Worm (Caenorhabditis elegans) whole organism, L4 larva: ENCODE measurements around the gene lec-5.

Experiments
- D1046.2 ChIP-seq: fragments of 200-800 bp; sonication (Bioruptor generic); IDR thresholded peaks from 2 replicates; pipeline ENCODE4 v1.3.6; 2022; ENCODE audit warnings: missing genetic modification characterization, missing compliant biosample characterization
- Y105C5A.15 ChIP-seq: fragments of 200-800 bp; sonication (Bioruptor generic); IDR thresholded peaks from 2 replicates; pipeline ENCODE4 v1.3.6; 2022; ENCODE audit warnings: missing genetic modification characterization, missing compliant biosample characterization
- Y75B8A.6 ChIP-seq: fragments of 200-800 bp; sonication (Bioruptor generic); IDR thresholded peaks from 2 replicates; pipeline ENCODE4 v1.3.6; 2022; ENCODE audit warnings: missing genetic modification reagents, missing genetic modification characterization, missing compliant biosample characterization
- ZK337.2 ChIP-seq: fragments of 200-800 bp; sonication (Bioruptor generic); IDR thresholded peaks from 2 replicates; pipeline ENCODE4 v1.3.6; 2022; ENCODE audit warnings: missing genetic modification reagents, missing genetic modification characterization, missing compliant biosample characterization
- ZK546.5 ChIP-seq, 2 experiments: sonication (generic microtip); optimal IDR thresholded peaks; 2 replicates each; lab custom pipeline; 2017; ENCODE audit warnings: missing biosample characterization in 2 of 2, missing genetic modification characterization in 2 of 2
- aha-1 ChIP-seq: fragments of 150-350 bp; peaks from one replicate; lab custom pipeline; 2014; ENCODE audit warnings: missing biosample characterization, missing genetic modification characterization
- ama-1 ChIP-seq: fragments of 150-350 bp; optimal IDR thresholded peaks from 2 replicates; lab custom pipeline; 2014; ENCODE audit warnings: inconsistent platforms, mixed read lengths
- arid-1 ChIP-seq: fragments of 200-800 bp; sonication (Bioruptor generic); conservative IDR thresholded peaks from 2 replicates; pipeline ENCODE4 v1.3.6; 2022; ENCODE audit warnings: missing genetic modification reagents, missing genetic modification characterization, missing compliant biosample characterization
- ceh-20 ChIP-seq: fragments of 200-800 bp; sonication (Bioruptor generic); IDR thresholded peaks from 2 replicates; pipeline ENCODE4 v1.3.6; 2022; ENCODE audit warnings: missing genetic modification reagents, missing genetic modification characterization, missing compliant biosample characterization
- ceh-32 ChIP-seq: sonication (generic microtip); optimal IDR thresholded peaks from 2 replicates; lab custom pipeline; 2016; ENCODE audit warnings: mild to moderate bottlenecking, missing genetic modification characterization, missing compliant biosample characterization; ENCODE audit not compliant: poor library complexity
- ces-1 ChIP-seq: fragments of 150-350 bp; sonication (generic microtip); optimal IDR thresholded peaks from 4 replicates; lab custom pipeline; 2014; ENCODE audit warnings: missing biosample characterization, missing genetic modification reagents, missing genetic modification characterization
- daf-16 ChIP-seq, 3 experiments: sonication (generic microtip); optimal IDR thresholded peaks; 2 replicates each; lab custom pipeline; 2016 to 2017; ENCODE audit warnings: missing genetic modification characterization in 3 of 3, missing genetic modification reagents in 3 of 3, mild to moderate bottlenecking in 2 of 3, missing compliant biosample characterization in 2 of 3, missing biosample characterization in 1 of 3, moderate library complexity in 1 of 3
- duxl-1 ChIP-seq: sonication (generic microtip); optimal IDR thresholded peaks from 2 replicates; lab custom pipeline; 2016; ENCODE audit warnings: mild to moderate bottlenecking, missing genetic modification characterization, moderate library complexity, missing compliant biosample characterization; ENCODE audit not compliant: poor library complexity
- dve-1 ChIP-seq: sonication (generic microtip); optimal IDR thresholded peaks from 2 replicates; lab custom pipeline; 2017; ENCODE audit warnings: antibody characterized with exemption, mild to moderate bottlenecking, missing genetic modification characterization, missing compliant biosample characterization; ENCODE audit not compliant: insufficient read depth
- egl-27 ChIP-seq: sonication (generic microtip); optimal IDR thresholded peaks from 3 replicates; lab custom pipeline; 2017; ENCODE audit warnings: missing biosample characterization, missing genetic modification reagents, missing genetic modification characterization
- egl-43 ChIP-seq: fragments of 200-800 bp; sonication (Bioruptor generic); IDR thresholded peaks from 2 replicates; pipeline ENCODE4 v1.3.6; 2022; ENCODE audit warnings: missing genetic modification reagents, missing genetic modification characterization, missing compliant biosample characterization
- fos-1 ChIP-seq: fragments of 150-350 bp; optimal IDR thresholded peaks from 2 replicates; lab custom pipeline; 2014; ENCODE audit warnings: missing biosample characterization, missing genetic modification characterization
- hlh-11 ChIP-seq: fragments of 200-800 bp; sonication (Bioruptor generic); optimal IDR thresholded peaks from 2 replicates; lab custom pipeline; 2018; ENCODE audit warnings: mild to moderate bottlenecking, missing genetic modification characterization, missing compliant biosample characterization
- hlh-30 ChIP-seq: sonication (generic microtip); optimal IDR thresholded peaks from 2 replicates; lab custom pipeline; 2017; ENCODE audit warnings: antibody characterized with exemption, mild to moderate bottlenecking, missing genetic modification characterization, missing compliant biosample characterization; ENCODE audit not compliant: insufficient read depth
- lin-39 ChIP-seq: fragments of 150-350 bp; optimal IDR thresholded peaks from 2 replicates; lab custom pipeline; 2014; ENCODE audit warnings: missing biosample characterization, missing genetic modification reagents, missing genetic modification characterization
- lsy-2 ChIP-seq, 2 experiments: fragments of 150-350 bp in 1 of 2; sonication (generic microtip) in 1 of 2; optimal IDR thresholded peaks; 2 replicates each; lab custom pipeline; 2014 to 2017; ENCODE audit warnings: missing biosample characterization in 2 of 2, missing genetic modification characterization in 2 of 2
- madf-5 ChIP-seq, 2 experiments: fragments of 200-800 bp; sonication (Bioruptor generic); IDR thresholded peaks; 2 replicates each; pipeline ENCODE4 v1.3.6; 2022; ENCODE audit warnings: missing compliant biosample characterization in 2 of 2, missing genetic modification characterization in 2 of 2
- mdl-1 ChIP-seq, 2 experiments: fragments of 150-350 bp in 1 of 2; sonication (generic microtip) in 1 of 2; optimal IDR thresholded peaks; 2 replicates each; lab custom pipeline; 2014 to 2017; ENCODE audit warnings: missing biosample characterization in 2 of 2, missing genetic modification characterization in 2 of 2
- mep-1 ChIP-seq: fragments of 150-350 bp; sonication (generic microtip); optimal IDR thresholded peaks from 3 replicates; lab custom pipeline; 2014; ENCODE audit warnings: missing biosample characterization, missing genetic modification characterization
- mes-2 ChIP-seq: sonication (generic microtip); optimal IDR thresholded peaks from 2 replicates; lab custom pipeline; 2016; ENCODE audit warnings: missing genotype, mild to moderate bottlenecking, missing genetic modification characterization, missing compliant biosample characterization; ENCODE audit not compliant: poor library complexity, severe bottlenecking
- mxl-3 ChIP-seq: fragments of 200-800 bp; sonication (Bioruptor generic); optimal IDR thresholded peaks from 2 replicates; lab custom pipeline; 2018; ENCODE audit warnings: mild to moderate bottlenecking, missing genetic modification characterization, missing compliant biosample characterization
- nhr-10 ChIP-seq: fragments of 150-350 bp; optimal IDR thresholded peaks from 2 replicates; lab custom pipeline; 2014; ENCODE audit warnings: missing biosample characterization, missing genetic modification characterization
- nhr-28 ChIP-seq: fragments of 150-350 bp; optimal IDR thresholded peaks from 2 replicates; lab custom pipeline; 2014; ENCODE audit warnings: missing biosample characterization, missing genetic modification characterization
- nhr-42 ChIP-seq: fragments of 200-800 bp; sonication (Bioruptor generic); IDR thresholded peaks from 2 replicates; pipeline ENCODE4 v1.3.6; 2022; ENCODE audit warnings: missing genetic modification characterization, missing compliant biosample characterization
- nhr-48 ChIP-seq: sonication (generic microtip); optimal IDR thresholded peaks from 2 replicates; lab custom pipeline; 2016; ENCODE audit warnings: mild to moderate bottlenecking, missing genetic modification characterization, missing compliant biosample characterization
- nhr-76 ChIP-seq: fragments of 150-350 bp; optimal IDR thresholded peaks from 2 replicates; lab custom pipeline; 2014; ENCODE audit warnings: missing biosample characterization, missing genetic modification characterization
- php-3 ChIP-seq: fragments of 200-800 bp; sonication (Bioruptor generic); IDR thresholded peaks from 2 replicates; pipeline ENCODE4 v1.3.6; 2022; ENCODE audit warnings: missing genetic modification reagents, missing genetic modification characterization, missing compliant biosample characterization
- pqm-1 ChIP-seq: sonication (generic microtip); optimal IDR thresholded peaks from 2 replicates; lab custom pipeline; 2017; ENCODE audit warnings: missing biosample characterization, missing genetic modification characterization
- set-16 ChIP-seq: fragments of 200-800 bp; sonication (Bioruptor generic); IDR thresholded peaks from 2 replicates; pipeline ENCODE4 v1.3.6; 2022; ENCODE audit warnings: missing genetic modification reagents, missing genetic modification characterization, missing compliant biosample characterization
- snpc-4 ChIP-seq: fragments of 150-350 bp; optimal IDR thresholded peaks from 2 replicates; lab custom pipeline; 2014; ENCODE audit warnings: missing biosample characterization, missing genetic modification characterization
- unc-39 ChIP-seq: sonication (generic microtip); optimal IDR thresholded peaks from 2 replicates; lab custom pipeline; 2017; ENCODE audit warnings: missing biosample characterization, missing genetic modification characterization
- unc-62 ChIP-seq, 3 experiments: fragments of 150-350 bp in 1 of 3; sonication (generic microtip); optimal IDR thresholded peaks in 2 of 3; peaks in 1 of 3; 1 replicate in 1 of 3; 2 replicates in 2 of 3; lab custom pipeline; 2014 to 2017; ENCODE audit warnings: missing biosample characterization in 3 of 3, missing genetic modification characterization in 3 of 3, missing genetic modification reagents in 3 of 3, missing genotype in 1 of 3
- zag-1 ChIP-seq: fragments of 150-350 bp; optimal IDR thresholded peaks from 2 replicates; lab custom pipeline; 2014; ENCODE audit warnings: missing biosample characterization, missing genetic modification characterization
- zfp-2 ChIP-seq: sonication (generic microtip); optimal IDR thresholded peaks from 2 replicates; lab custom pipeline; 2016; ENCODE audit warnings: mild to moderate bottlenecking, missing genetic modification characterization, missing compliant biosample characterization
- ztf-7 ChIP-seq: fragments of 150-350 bp; optimal IDR thresholded peaks from 2 replicates; lab custom pipeline; 2014; ENCODE audit warnings: missing biosample characterization, missing genetic modification characterization

The lec-5 gene

DNA sequence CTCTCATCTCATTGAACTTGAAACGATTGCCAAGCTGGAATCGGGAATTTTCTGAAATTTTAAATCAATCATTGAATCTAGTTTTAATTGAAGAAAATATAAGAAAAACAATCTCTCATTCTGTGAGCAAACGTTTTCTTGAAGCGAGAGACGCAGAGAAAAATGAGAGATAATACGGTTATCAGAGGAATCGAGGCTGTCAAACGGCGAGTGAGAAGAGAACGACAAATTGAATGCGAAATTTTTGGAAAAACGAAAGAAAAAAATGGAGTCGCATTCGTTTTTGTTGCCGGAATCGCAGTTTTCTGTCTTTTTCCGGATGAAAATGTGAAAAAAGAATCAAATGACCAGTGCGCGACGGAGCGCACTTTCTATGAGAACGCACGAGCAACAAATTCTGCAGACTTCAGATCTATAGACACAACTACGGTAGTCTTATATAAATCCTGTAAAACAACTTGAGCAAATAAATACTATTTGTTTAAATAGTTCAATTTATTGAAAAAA is 32.7 kb upstream of the lec-5 start, which contains the start of gene tex-2 (continued):
- TF ChIP-seq fos-1 (no peak), zfp-2 (no peak), Y75B8A.6 (no peak), nhr-28 (tag; lab: Kevin White, UChicago) (peak; percentile 90), ceh-20 (GFP tag; lab: Robert Waterston, UW) (no peak), daf-16 (GFP tag; optimal IDR thresholded peaks at IDR 0.05; lab: Kevin White, UChicago) (no peak), daf-16 (tag; optimal IDR thresholded peaks at IDR 0.05; lab: Kevin White, UChicago) (peak; percentile 64), lin-39 (no peak), unc-62 (GFP tag; optimal IDR thresholded peaks at IDR 0.05 in 1 of 2; lab: Kevin White, UChicago) (no peak), unc-62 (tag; optimal IDR thresholded peaks at IDR 0.05; lab: Kevin White, UChicago) (no peak), hlh-30 (tag; lab: Kevin White, UChicago) (peak; percentile 19), D1046.2 (no peak), Y105C5A.15 (GFP tag; lab: Robert Waterston, UW) (no peak), php-3 (GFP tag; lab: Robert Waterston, UW) (no peak), arid-1 (GFP tag; lab: Robert Waterston, UW) (no peak), nhr-76 (tag; lab: Kevin White, UChicago) (no peak), zag-1 (tag; lab: Kevin White, UChicago) (no peak), mep-1 (tag; lab: Kevin White, UChicago) (peak; percentile 53), egl-27 (no peak), set-16 (GFP tag; lab: Robert Waterston, UW) (no peak), ZK546.5 (tag; optimal IDR thresholded peaks at IDR 0.05; lab: Kevin White, UChicago) (no peak), ceh-32 (no peak), madf-5 (GFP tag; IDR thresholded peaks at IDR 0.05; lab: Robert Waterston, UW) (no peak), nhr-42 (GFP tag; lab: Robert Waterston, UW) (no peak)

DNA sequence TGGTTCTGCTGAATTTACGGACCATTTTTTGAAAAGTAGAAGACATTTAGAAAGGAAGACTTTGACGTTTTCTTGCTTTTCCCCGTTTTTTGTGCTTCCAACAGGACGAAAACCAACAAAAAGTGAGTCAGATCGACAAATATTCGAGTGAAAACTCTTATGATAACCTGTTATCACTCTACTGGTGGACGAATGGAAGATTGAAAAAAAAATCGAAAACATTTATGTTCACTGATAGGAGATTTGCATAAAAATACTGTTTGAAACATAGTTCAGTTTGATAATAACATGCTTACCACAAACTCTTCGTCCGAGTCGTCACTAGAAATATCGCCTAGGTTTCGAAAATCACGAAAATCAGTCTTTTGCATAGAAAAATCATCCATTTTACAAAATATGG is 31.5 kb upstream of the lec-5 start:
- TF ChIP-seq dve-1 (tag; lab: Kevin White, UChicago) (peak; percentile 0), unc-39 (tag; lab: Kevin White, UChicago) (no peak), hlh-11 (tag; lab: Kevin White, UChicago) (peak; percentile 16), duxl-1 (tag; lab: Kevin White, UChicago) (no peak), daf-16 (GFP tag; optimal IDR thresholded peaks at IDR 0.05; lab: Kevin White, UChicago) (no peak), daf-16 (tag; optimal IDR thresholded peaks at IDR 0.05; lab: Kevin White, UChicago) (peak; percentile 56), nhr-28 (tag; lab: Kevin White, UChicago) (peak; percentile 76), pqm-1 (tag; lab: Kevin White, UChicago) (peak; percentile 25)

DNA sequence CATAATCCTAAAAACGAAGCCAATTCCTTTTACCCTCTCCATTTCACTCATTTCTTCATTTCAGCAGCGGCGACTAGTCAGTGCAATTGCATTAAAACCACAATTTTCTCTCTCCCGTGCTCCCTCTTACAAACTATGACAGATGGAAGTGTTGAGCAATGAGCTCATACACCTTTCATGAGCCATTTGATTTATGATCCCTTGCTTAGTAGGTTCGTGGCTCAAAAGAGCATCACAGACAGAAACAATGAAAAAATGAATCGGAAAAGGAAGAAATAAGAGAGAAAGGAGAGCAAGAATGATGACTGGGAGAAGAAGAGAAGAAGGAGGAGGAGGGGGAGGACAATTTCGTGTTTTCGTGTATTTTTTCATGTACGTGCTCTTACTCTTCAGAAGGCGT is 30.6 kb upstream of the lec-5 start:
- TF ChIP-seq mdl-1 (tag; optimal IDR thresholded peaks at IDR 0.05; lab: Kevin White, UChicago) (no peak), nhr-76 (tag; lab: Kevin White, UChicago) (no peak), unc-62 (GFP tag; optimal IDR thresholded peaks at IDR 0.05 in 1 of 2; lab: Kevin White, UChicago) (peak in 1 of 2 experiments; percentile 93), unc-62 (tag; optimal IDR thresholded peaks at IDR 0.05; lab: Kevin White, UChicago) (no peak), ZK337.2 (GFP tag; lab: Robert Waterston, UW) (no peak), ces-1 (GFP tag; lab: Kevin White, UChicago) (no peak), ceh-20 (GFP tag; lab: Robert Waterston, UW) (peak; percentile 35; the same call in 1 of the 2 replicates), mxl-3 (GFP tag; lab: Kevin White, UChicago) (no peak)

DNA sequence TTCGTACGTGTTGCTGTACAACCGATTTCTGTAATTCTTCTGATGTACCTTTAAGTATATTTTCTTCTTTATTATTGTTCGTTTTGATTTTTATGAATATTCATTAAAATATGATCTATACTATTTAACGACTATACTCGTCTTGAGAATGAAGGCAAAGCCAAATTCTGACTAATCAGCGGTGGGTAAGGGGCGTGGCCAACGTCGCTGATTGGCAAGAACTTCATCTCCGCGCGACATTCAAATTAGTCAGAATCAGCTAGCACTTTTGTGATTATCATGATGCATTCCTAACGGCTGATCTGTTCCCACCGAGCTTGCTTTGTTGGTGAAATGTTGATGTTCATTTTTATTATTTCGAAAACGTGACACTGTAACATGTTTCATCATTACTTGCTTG is 26.0 kb upstream of the lec-5 start:
- TF ChIP-seq nhr-48 = no peak
- TF ChIP-seq ztf-7 = no peak
- 0 out of 2 replicates have a peak, but pooled peaks have one; percentile 20 for TF ChIP-seq php-3 (GFP tag; lab: Robert Waterston, UW)
- TF ChIP-seq ama-1 (lab: Kevin White, UChicago) = peak; percentile 36
- no peak for TF ChIP-seq nhr-10 (tag; lab: Kevin White, UChicago)
- TF ChIP-seq Y105C5A.15 (GFP tag; lab: Robert Waterston, UW) = no peak
- TF ChIP-seq egl-43 = no peak
- no peak for TF ChIP-seq lsy-2 (tag; optimal IDR thresholded peaks at IDR 0.05; lab: Kevin White, UChicago)
- no peak for TF ChIP-seq snpc-4 (tag; lab: Kevin White, UChicago)
- no peak for TF ChIP-seq aha-1
- TF ChIP-seq mes-2 (tag; lab: Kevin White, UChicago) = peak; percentile 35
- TF ChIP-seq nhr-28 (tag; lab: Kevin White, UChicago) = peak; percentile 24
